Worm (Caenorhabditis elegans) whole organism, L1 larva: ENCODE measurements around the gene H04D03.7.
A peak's percentile ranks its signal among the peaks of the same experiment; 100 is the strongest.

Experiments used
- C04F5.9 ChIP-seq: sonication (generic microtip); optimal IDR thresholded peaks from 2 replicates; lab custom pipeline; 2016; ENCODE audit warnings: missing genetic modification characterization, missing compliant biosample characterization
- C34B4.2 ChIP-seq: sonication (generic microtip); optimal IDR thresholded peaks from 2 replicates; lab custom pipeline; 2017; ENCODE audit warnings: mild to moderate bottlenecking, missing genetic modification characterization, missing compliant biosample characterization
- aha-1 ChIP-seq: fragments of 150-350 bp; optimal IDR thresholded peaks from 2 replicates; lab custom pipeline; 2014; ENCODE audit warnings: missing biosample characterization, missing genetic modification characterization
- alr-1 ChIP-seq: fragments of 200-800 bp; sonication (Bioruptor generic); optimal IDR thresholded peaks from 2 replicates; lab custom pipeline; 2018; ENCODE audit warnings: borderline replicate concordance, mild to moderate bottlenecking, missing genetic modification characterization, missing compliant biosample characterization
- aly-2 ChIP-seq: fragments of 150-350 bp; optimal IDR thresholded peaks from 2 replicates; lab custom pipeline; 2014; ENCODE audit warnings: missing biosample characterization, missing genetic modification characterization
- ama-1 ChIP-seq: fragments of 150-350 bp; optimal IDR thresholded peaks from 2 replicates; lab custom pipeline; 2014
- blmp-1 ChIP-seq: fragments of 150-350 bp; optimal IDR thresholded peaks from 2 replicates; lab custom pipeline; 2014; ENCODE audit warnings: missing biosample characterization, missing genetic modification characterization
- ceh-63 ChIP-seq: fragments of 200-800 bp; sonication (Bioruptor generic); optimal IDR thresholded peaks from 2 replicates; lab custom pipeline; 2018; ENCODE audit warnings: mild to moderate bottlenecking, missing genetic modification characterization, missing compliant biosample characterization
- ceh-82 ChIP-seq, 3 experiments: fragments of 150-350 bp in 1 of 3; sonication (generic microtip) in 2 of 3; optimal IDR thresholded peaks; 2 replicates each; lab custom pipeline; 2014 to 2017; ENCODE audit warnings: missing biosample characterization in 3 of 3, missing genetic modification characterization in 3 of 3
- dpl-1 ChIP-seq, 3 experiments: fragments of 150-350 bp in 2 of 3; sonication (generic microtip) in 1 of 3; optimal IDR thresholded peaks; 2 replicates each; lab custom pipeline; 2014 to 2017; ENCODE audit warnings: missing biosample characterization in 3 of 3, missing genetic modification characterization in 3 of 3, missing genetic modification reagents in 3 of 3
- dsc-1 ChIP-seq: sonication (generic microtip); optimal IDR thresholded peaks from 2 replicates; lab custom pipeline; 2016; ENCODE audit warnings: mild to moderate bottlenecking, missing genetic modification characterization, missing compliant biosample characterization
- efl-1 ChIP-seq, 4 experiments: fragments of 150-350 bp; optimal IDR thresholded peaks in 3 of 4; peaks in 1 of 4; 1 replicate in 1 of 4; 2 replicates in 3 of 4; lab custom pipeline; 2014; ENCODE audit warnings: missing biosample characterization in 2 of 4, missing genetic modification characterization in 2 of 4, missing genetic modification reagents in 2 of 4
- elt-2 ChIP-seq: sonication (generic microtip); optimal IDR thresholded peaks from 2 replicates; lab custom pipeline; 2016; ENCODE audit warnings: missing genetic modification characterization, mild to moderate bottlenecking, inconsistent platforms, missing compliant biosample characterization, missing genetic modification reagents
- ets-5 ChIP-seq: fragments of 200-800 bp; sonication (Bioruptor generic); IDR thresholded peaks from 2 replicates; pipeline ENCODE4 v1.3.6; 2022; ENCODE audit warnings: missing genetic modification characterization, missing compliant biosample characterization
- fkh-10 ChIP-seq: sonication (generic microtip); optimal IDR thresholded peaks from 2 replicates; lab custom pipeline; 2017; ENCODE audit warnings: missing biosample characterization, missing genetic modification reagents, missing genetic modification characterization
- fkh-8 ChIP-seq: sonication (generic microtip); optimal IDR thresholded peaks from 2 replicates; lab custom pipeline; 2016; ENCODE audit warnings: mild to moderate bottlenecking, missing genetic modification characterization, missing compliant biosample characterization
- fos-1 ChIP-seq: fragments of 150-350 bp; optimal IDR thresholded peaks from 2 replicates; lab custom pipeline; 2014; ENCODE audit warnings: missing biosample characterization, missing genetic modification characterization
- grh-1 ChIP-seq: fragments of 200-800 bp; sonication (Bioruptor generic); IDR thresholded peaks from 2 replicates; pipeline ENCODE4 v1.3.6; 2022; ENCODE audit warnings: missing genetic modification reagents, missing genetic modification characterization, missing compliant biosample characterization
- hlh-4 ChIP-seq: sonication (generic microtip); optimal IDR thresholded peaks from 2 replicates; lab custom pipeline; 2016; ENCODE audit warnings: mild to moderate bottlenecking, missing genetic modification characterization, missing compliant biosample characterization
- irx-1 ChIP-seq: sonication (generic microtip); optimal IDR thresholded peaks from 2 replicates; lab custom pipeline; 2016; ENCODE audit warnings: missing genetic modification characterization, missing compliant biosample characterization
- isw-1 ChIP-seq: fragments of 200-800 bp; sonication (Bioruptor generic); IDR thresholded peaks from 2 replicates; pipeline ENCODE4 v1.3.6; 2022; ENCODE audit warnings: missing genetic modification characterization, missing compliant biosample characterization
- lin-14 ChIP-seq: fragments of 200-800 bp; sonication (Bioruptor generic); optimal IDR thresholded peaks from 2 replicates; lab custom pipeline; 2018; ENCODE audit warnings: mild to moderate bottlenecking, missing genetic modification characterization, moderate library complexity, missing compliant biosample characterization
- lin-15B ChIP-seq: fragments of 150-350 bp; sonication (generic microtip); optimal IDR thresholded peaks from 3 replicates; lab custom pipeline; 2014; ENCODE audit warnings: missing biosample characterization, missing genetic modification characterization
- lin-35 ChIP-seq, 2 experiments: fragments of 150-350 bp; optimal IDR thresholded peaks; 2 replicates each; lab custom pipeline; 2014; ENCODE audit warnings: missing biosample characterization in 2 of 2, missing genetic modification characterization in 2 of 2, missing genetic modification reagents in 2 of 2
- lin-39 ChIP-seq: fragments of 150-350 bp; optimal IDR thresholded peaks from 2 replicates; lab custom pipeline; 2014; ENCODE audit warnings: missing biosample characterization, missing genetic modification reagents, missing genetic modification characterization
- lir-3 ChIP-seq: sonication (generic microtip); optimal IDR thresholded peaks from 2 replicates; lab custom pipeline; 2016; ENCODE audit warnings: mild to moderate bottlenecking, missing genetic modification characterization, moderate library complexity, missing compliant biosample characterization; ENCODE audit not compliant: poor library complexity
- lsy-2 ChIP-seq, 2 experiments: fragments of 150-350 bp; optimal IDR thresholded peaks; 2 replicates each; lab custom pipeline; 2014; ENCODE audit warnings: missing biosample characterization in 2 of 2, missing genetic modification characterization in 2 of 2
- mab-9 ChIP-seq: fragments of 200-800 bp; sonication (Bioruptor generic); IDR thresholded peaks from 2 replicates; pipeline ENCODE4 v1.3.6; 2022; ENCODE audit warnings: missing genetic modification reagents, missing genetic modification characterization, missing compliant biosample characterization
- mdl-1 ChIP-seq, 2 experiments: fragments of 150-350 bp; optimal IDR thresholded peaks; 2 replicates each; lab custom pipeline; 2014 to 2017; ENCODE audit warnings: missing biosample characterization in 2 of 2, missing genetic modification characterization in 2 of 2, inconsistent platforms in 1 of 2
- mef-2 ChIP-seq: fragments of 150-350 bp; optimal IDR thresholded peaks from 2 replicates; lab custom pipeline; 2014; ENCODE audit warnings: missing biosample characterization, missing genetic modification characterization
- mep-1 ChIP-seq: fragments of 150-350 bp; optimal IDR thresholded peaks from 2 replicates; lab custom pipeline; 2014; ENCODE audit warnings: missing biosample characterization, missing genetic modification characterization
- nhr-12 ChIP-seq: sonication (generic microtip); optimal IDR thresholded peaks from 2 replicates; lab custom pipeline; 2017; ENCODE audit warnings: missing biosample characterization, missing genetic modification characterization
- nhr-19 ChIP-seq: fragments of 200-800 bp; sonication (Bioruptor generic); conservative IDR thresholded peaks from 2 replicates; pipeline ENCODE4 v1.3.6; 2022; ENCODE audit warnings: missing genetic modification characterization, missing compliant biosample characterization
- nhr-20 ChIP-seq: sonication (generic microtip); optimal IDR thresholded peaks from 2 replicates; lab custom pipeline; 2016; ENCODE audit warnings: mild to moderate bottlenecking, missing genetic modification characterization, missing compliant biosample characterization
- nhr-237 ChIP-seq: fragments of 150-350 bp; optimal IDR thresholded peaks from 2 replicates; lab custom pipeline; 2014; ENCODE audit warnings: missing biosample characterization, missing genetic modification characterization
- nhr-28 ChIP-seq: fragments of 150-350 bp; optimal IDR thresholded peaks from 2 replicates; lab custom pipeline; 2014; ENCODE audit warnings: missing biosample characterization, missing genetic modification characterization
- nhr-76 ChIP-seq: sonication (generic microtip); optimal IDR thresholded peaks from 2 replicates; lab custom pipeline; 2017; ENCODE audit warnings: missing biosample characterization, missing genetic modification characterization
- nhr-77 ChIP-seq: fragments of 150-350 bp; optimal IDR thresholded peaks from 2 replicates; lab custom pipeline; 2014; ENCODE audit warnings: missing biosample characterization, missing genetic modification characterization
- nhr-84 ChIP-seq: sonication (generic microtip); optimal IDR thresholded peaks from 2 replicates; lab custom pipeline; 2017; ENCODE audit warnings: missing biosample characterization, missing genetic modification characterization
- nhr-85 ChIP-seq: sonication (generic microtip); peaks from one replicate; lab custom pipeline; 2016; ENCODE audit warnings: missing genetic modification characterization, inconsistent platforms, missing compliant biosample characterization
- nhr-90 ChIP-seq: sonication (generic microtip); optimal IDR thresholded peaks from 2 replicates; lab custom pipeline; 2016; ENCODE audit warnings: mild to moderate bottlenecking, missing genetic modification characterization, missing compliant biosample characterization; ENCODE audit not compliant: poor library complexity
- pax-3 ChIP-seq: fragments of 200-800 bp; sonication (Bioruptor generic); optimal IDR thresholded peaks from 2 replicates; lab custom pipeline; 2018; ENCODE audit warnings: mild to moderate bottlenecking, missing genetic modification characterization, moderate library complexity, missing compliant biosample characterization
- snu-23 ChIP-seq: sonication (generic microtip); optimal IDR thresholded peaks from 2 replicates; lab custom pipeline; 2016; ENCODE audit warnings: missing genetic modification characterization, missing compliant biosample characterization
- sup-37 ChIP-seq: fragments of 200-800 bp; sonication (Bioruptor generic); optimal IDR thresholded peaks from 2 replicates; lab custom pipeline; 2018; ENCODE audit warnings: mild to moderate bottlenecking, missing genetic modification characterization, missing compliant biosample characterization
- swsn-7 ChIP-seq: sonication (generic microtip); optimal IDR thresholded peaks from 2 replicates; lab custom pipeline; 2016; ENCODE audit warnings: missing genetic modification characterization, missing compliant biosample characterization
- tlp-1 ChIP-seq: fragments of 150-350 bp; optimal IDR thresholded peaks from 2 replicates; lab custom pipeline; 2014; ENCODE audit warnings: missing biosample characterization, missing genetic modification characterization
- unc-98 ChIP-seq: fragments of 200-800 bp; sonication (Bioruptor generic); IDR thresholded peaks from 2 replicates; pipeline ENCODE4 v1.3.6; 2022; ENCODE audit warnings: missing genetic modification characterization, missing compliant biosample characterization
- zag-1 ChIP-seq: fragments of 150-350 bp; optimal IDR thresholded peaks from 2 replicates; lab custom pipeline; 2014; ENCODE audit warnings: missing biosample characterization, missing genetic modification characterization
- zip-4 ChIP-seq: fragments of 200-800 bp; sonication (Bioruptor generic); optimal IDR thresholded peaks from 2 replicates; lab custom pipeline; 2018; ENCODE audit warnings: mild to moderate bottlenecking, missing genetic modification characterization, moderate library complexity, missing compliant biosample characterization

H04D03.7 gene

DNA sequence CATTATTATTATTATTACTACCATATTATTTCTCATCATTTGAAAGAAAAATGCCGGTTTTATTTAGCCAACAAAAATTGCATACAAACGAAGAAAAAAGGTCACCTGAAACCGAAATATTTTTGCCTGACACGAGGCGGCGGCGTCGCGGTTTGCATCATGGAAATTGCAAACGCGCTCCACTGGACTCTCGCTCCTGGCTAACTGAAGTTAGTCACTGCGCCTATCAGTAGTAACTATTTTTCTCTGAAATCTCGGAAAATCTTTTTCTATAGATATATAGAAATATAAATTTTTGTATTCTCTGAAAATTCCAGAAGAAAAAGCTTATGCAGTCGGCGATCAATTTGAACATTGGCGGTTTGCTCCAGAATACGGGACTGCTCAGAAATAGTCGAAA is 30.8 kb downstream of the H04D03.7 start, which contains the start of gene ymel-1 (continued):
- TF ChIP-seq nhr-84 (tag; lab: Kevin White, UChicago) (no peak), lin-39 (tag; lab: Kevin White, UChicago) (no peak), mep-1 (tag; lab: Kevin White, UChicago) (peak; percentile 59), nhr-28 (no peak), lsy-2 (tag; optimal IDR thresholded peaks at IDR 0.05; lab: Kevin White, UChicago) (peak; percentile 11 to 49), snu-23 (peak; percentile 41), nhr-77 (tag; lab: Kevin White, UChicago) (no peak), nhr-85 (peak; percentile 72), ets-5 (GFP tag; lab: Robert Waterston, UW) (no peak), elt-2 (no peak), swsn-7 (peak; percentile 25), grh-1 (GFP tag; lab: Robert Waterston, UW) (no peak), lin-15B (tag; lab: Kevin White, UChicago) (peak; percentile 56), efl-1 (optimal IDR thresholded peaks at IDR 0.05; lab: Kevin White, UChicago) (peak; percentile 31 to 43), efl-1 (GFP tag; optimal IDR thresholded peaks at IDR 0.05 in 1 of 2; lab: Kevin White, UChicago) (peak in 1 of 2 experiments; percentile 49), mdl-1 (tag; optimal IDR thresholded peaks at IDR 0.05; lab: Kevin White, UChicago) (peak in 1 of 2 experiments; percentile 34)

DNA sequence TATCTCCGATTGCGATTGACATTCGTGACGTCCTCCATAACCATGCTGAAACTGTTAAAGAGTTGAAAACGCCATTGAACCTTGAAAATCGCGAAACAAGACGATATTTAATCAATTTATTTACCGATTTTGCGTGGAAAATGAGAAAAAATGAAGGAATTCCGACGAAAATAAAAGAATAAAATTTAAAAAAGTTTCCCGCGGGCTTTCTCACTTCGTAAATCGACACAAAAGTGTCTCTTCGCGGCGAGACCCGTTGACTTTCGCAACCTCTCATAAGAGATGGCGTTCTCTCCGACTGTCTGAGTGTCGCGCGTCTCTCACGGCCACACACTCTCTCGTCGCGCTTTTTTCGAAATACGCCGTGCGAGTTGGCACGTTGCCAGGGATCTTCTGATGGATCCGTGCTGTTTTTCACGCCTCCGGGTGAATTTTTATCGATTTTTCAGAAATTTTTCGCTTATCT is 39.4 kb downstream of the H04D03.7 start, which contains the start of gene hat-1:
hat-1 (minus strand) TSS at position 51 of the 466 bp plus-strand sequence.
- TF ChIP-seq dpl-1 (GFP tag; optimal IDR thresholded peaks at IDR 0.05; lab: Kevin White, UChicago) (peak; percentile 92 to 95 (median 94)), blmp-1 (peak; percentile 82), ceh-82 (tag; optimal IDR thresholded peaks at IDR 0.05; lab: Kevin White, UChicago) (peak; percentile 95 to 97 (median 96)), mep-1 (tag; lab: Kevin White, UChicago) (peak; percentile 95), C04F5.9 (tag; lab: Kevin White, UChicago) (peak; percentile 94), mab-9 (peak; percentile 91), ama-1 (lab: Kevin White, UChicago) (no peak), nhr-19 (GFP tag; lab: Robert Waterston, UW) (peak; percentile 97), irx-1 (tag; lab: Kevin White, UChicago) (peak; percentile 94), ceh-63 (GFP tag; lab: Kevin White, UChicago) (no peak), nhr-84 (tag; lab: Kevin White, UChicago) (no peak), zag-1 (tag; lab: Kevin White, UChicago) (no peak), lin-39 (tag; lab: Kevin White, UChicago) (peak; percentile 95), lin-35 (GFP tag; optimal IDR thresholded peaks at IDR 0.05; lab: Kevin White, UChicago) (peak; percentile 93 to 94), lir-3 (tag; lab: Kevin White, UChicago) (no peak), aha-1 (tag; lab: Kevin White, UChicago) (peak; percentile 86), hlh-4 (tag; lab: Kevin White, UChicago) (no peak), sup-37 (GFP tag; lab: Kevin White, UChicago) (peak; percentile 87), isw-1 (GFP tag; lab: Robert Waterston, UW) (peak; percentile 98), fkh-10 (GFP tag; lab: Kevin White, UChicago) (peak; percentile 86), zip-4 (GFP tag; lab: Kevin White, UChicago) (peak; percentile 99), fos-1 (tag; lab: Kevin White, UChicago) (peak; percentile 92), dsc-1 (tag; lab: Kevin White, UChicago) (peak; percentile 96), elt-2 (peak; percentile 85), lin-14 (GFP tag; lab: Kevin White, UChicago) (peak; percentile 98), nhr-85 (peak; percentile 99), unc-98 (GFP tag; lab: Robert Waterston, UW) (peak; percentile 66; the same call in 1 of the 2 replicates), nhr-76 (tag; lab: Kevin White, UChicago) (no peak), fkh-8 (tag; lab: Kevin White, UChicago) (peak; percentile 98), pax-3 (tag; lab: Kevin White, UChicago) (peak; percentile 94), nhr-90 (tag; lab: Kevin White, UChicago) (peak; percentile 96), aly-2 (tag; lab: Kevin White, UChicago) (peak; percentile 71), nhr-20 (peak; percentile 97), C34B4.2 (tag; lab: Kevin White, UChicago) (peak; percentile 52), efl-1 (optimal IDR thresholded peaks at IDR 0.05; lab: Kevin White, UChicago) (peak; percentile 95 to 97), efl-1 (GFP tag; optimal IDR thresholded peaks at IDR 0.05 in 1 of 2; lab: Kevin White, UChicago) (peak; percentile 90 to 99), lsy-2 (tag; optimal IDR thresholded peaks at IDR 0.05; lab: Kevin White, UChicago) (peak; percentile 95 to 96), nhr-12 (no peak), nhr-237 (tag; lab: Kevin White, UChicago) (peak; percentile 83), alr-1 (no peak), mef-2 (tag; lab: Kevin White, UChicago) (peak; percentile 82), tlp-1 (tag; lab: Kevin White, UChicago) (no peak)
